Worm (Caenorhabditis elegans): ENCODE measurements around the gene F19B10.4.

F19B10.4 gene

ce11 chrII:3682770-3683234, 22.9 kb downstream of the F19B10.4 start, which contains the start of gene F19B10.1 (continued):
- TF ChIP-seq mab-9 (GFP tag; IDR thresholded peaks at IDR 0.05) (0 out of 2 replicates have a peak, but pooled peaks have one; percentile 23), dsc-1 (tag; optimal IDR thresholded peaks at IDR 0.05) (peak; percentile 60), unc-30 (tag; optimal IDR thresholded peaks at IDR 0.05) (no peak), nhr-84 (tag; optimal IDR thresholded peaks at IDR 0.05) (no peak), lin-13 (GFP tag; optimal IDR thresholded peaks at IDR 0.05) (peak; percentile 72), nhr-90 (tag; optimal IDR thresholded peaks at IDR 0.05; ENCODE audit: poor library complexity) (peak; percentile 82), tlp-1 (tag; optimal IDR thresholded peaks at IDR 0.05) (no peak), nhr-28 (tag; optimal IDR thresholded peaks at IDR 0.05) (no peak), fkh-4 (tag; optimal IDR thresholded peaks at IDR 0.05; ENCODE audit: borderline replicate concordance) (no peak), nhr-85 (tag) (peak; percentile 91), sup-37 (GFP tag; optimal IDR thresholded peaks at IDR 0.05) (no peak), xbp-1 (tag; optimal IDR thresholded peaks at IDR 0.05) (peak; percentile 68), grh-1 (GFP tag; IDR thresholded peaks at IDR 0.05) (0 out of 2 replicates have a peak, but pooled peaks have one; percentile 20), ztf-4 (tag; optimal IDR thresholded peaks at IDR 0.05) (no peak), unc-130 (tag; optimal IDR thresholded peaks at IDR 0.05) (peak; percentile 94), nhr-77 (tag; optimal IDR thresholded peaks at IDR 0.05) (peak; percentile 36), hlh-4 (tag; optimal IDR thresholded peaks at IDR 0.05) (no peak), lin-14 (GFP tag; optimal IDR thresholded peaks at IDR 0.05) (peak; percentile 86), fkh-10 (GFP tag; optimal IDR thresholded peaks at IDR 0.05) (no peak), mep-1 (tag; optimal IDR thresholded peaks at IDR 0.05) (peak; percentile 93), hlh-17 (GFP tag; optimal IDR thresholded peaks at IDR 0.05; ENCODE audit: borderline replicate concordance) (no peak), elt-2 (tag; optimal IDR thresholded peaks at IDR 0.05) (peak; percentile 50), lin-15B (tag; optimal IDR thresholded peaks at IDR 0.05) (peak; percentile 52), C16A3.4 (tag; optimal IDR thresholded peaks at IDR 0.05) (peak; percentile 86), F16B12.6 (tag; optimal IDR thresholded peaks at IDR 0.05) (peak; percentile 97), rnt-1 (tag; optimal IDR thresholded peaks at IDR 0.05) (peak; percentile 77), dpl-1 (GFP tag; optimal IDR thresholded peaks at IDR 0.05) (peak; percentile 88 to 95 (median 94)), zip-4 (GFP tag; optimal IDR thresholded peaks at IDR 0.05) (peak; percentile 6), swsn-7 (tag; optimal IDR thresholded peaks at IDR 0.05) (peak; percentile 65), nhr-20 (tag; optimal IDR thresholded peaks at IDR 0.05) (peak; percentile 88), ceh-82 (tag; optimal IDR thresholded peaks at IDR 0.05) (peak in 1 of 3 experiments; percentile 55), pag-3 (tag; optimal IDR thresholded peaks at IDR 0.05; ENCODE audit: borderline replicate concordance, insufficient read depth) (peak; percentile 20), ceh-90 (tag; optimal IDR thresholded peaks at IDR 0.05) (no peak), tbx-2 (tag; optimal IDR thresholded peaks at IDR 0.05) (peak; percentile 73), mef-2 (tag; optimal IDR thresholded peaks at IDR 0.05) (no peak), egl-27 (tag; optimal IDR thresholded peaks at IDR 0.05) (no peak), unc-62 (GFP tag; optimal IDR thresholded peaks at IDR 0.05) (no peak), lin-35 (GFP tag; optimal IDR thresholded peaks at IDR 0.05) (peak; percentile 88 to 98), unc-98 (GFP tag; IDR thresholded peaks at IDR 0.05) (no peak), fkh-8 (tag; optimal IDR thresholded peaks at IDR 0.05) (no peak), alr-1 (tag; optimal IDR thresholded peaks at IDR 0.05; ENCODE audit: borderline replicate concordance) (no peak), efl-3 (GFP tag; optimal IDR thresholded peaks at IDR 0.05) (no peak), snpc-4 (tag; optimal IDR thresholded peaks at IDR 0.05) (peak; percentile 68), isw-1 (GFP tag; IDR thresholded peaks at IDR 0.05) (peak; percentile 31; the same call in 1 of the 2 replicates), hpl-2 (GFP tag; optimal IDR thresholded peaks at IDR 0.05) (no peak), ceh-8 (GFP tag; optimal IDR thresholded peaks at IDR 0.05) (no peak), C04F5.9 (tag; optimal IDR thresholded peaks at IDR 0.05) (peak; percentile 60), irx-1 (tag; optimal IDR thresholded peaks at IDR 0.05) (peak; percentile 59), ama-1 (optimal IDR thresholded peaks at IDR 0.05) (no peak), pqm-1 (tag; optimal IDR thresholded peaks at IDR 0.05) (no peak), nhr-47 (tag; optimal IDR thresholded peaks at IDR 0.05) (peak; percentile 76), zag-1 (tag; optimal IDR thresholded peaks at IDR 0.05) (no peak), fos-1 (tag; optimal IDR thresholded peaks at IDR 0.05) (no peak)
